Worm (Caenorhabditis elegans): ENCODE results near the gene T09F5.20.

DNA sequence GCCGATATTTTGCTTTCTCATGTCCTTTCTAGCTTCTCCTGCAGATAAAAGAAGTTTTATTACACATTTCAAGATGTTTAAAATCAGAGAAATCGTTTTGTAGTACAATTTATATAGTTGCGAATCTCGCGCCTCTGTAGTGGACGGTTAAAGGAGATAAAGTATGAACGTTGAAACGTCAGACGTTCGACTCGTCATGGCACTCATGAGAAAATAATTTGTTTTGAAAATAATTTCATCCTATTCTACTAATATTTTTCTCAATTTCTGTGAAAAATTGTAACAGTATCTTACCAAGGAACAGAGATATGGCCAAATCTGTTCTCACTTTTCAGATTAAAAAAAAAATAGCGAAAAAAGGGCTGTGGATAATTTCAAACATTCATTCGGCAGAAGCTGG, at the start of gene T09F5.20:
- TF ChIP-seq snpc-4 (tag; optimal IDR thresholded peaks at IDR 0.05): no peak
- no peak for TF ChIP-seq unc-86 (tag; optimal IDR thresholded peaks at IDR 0.05)
- TF ChIP-seq hlh-4 (tag; optimal IDR thresholded peaks at IDR 0.05): no peak
